Fruit fly (Drosophila melanogaster): ENCODE measurements around the gene CG4619.

CG4619 gene

DNA sequence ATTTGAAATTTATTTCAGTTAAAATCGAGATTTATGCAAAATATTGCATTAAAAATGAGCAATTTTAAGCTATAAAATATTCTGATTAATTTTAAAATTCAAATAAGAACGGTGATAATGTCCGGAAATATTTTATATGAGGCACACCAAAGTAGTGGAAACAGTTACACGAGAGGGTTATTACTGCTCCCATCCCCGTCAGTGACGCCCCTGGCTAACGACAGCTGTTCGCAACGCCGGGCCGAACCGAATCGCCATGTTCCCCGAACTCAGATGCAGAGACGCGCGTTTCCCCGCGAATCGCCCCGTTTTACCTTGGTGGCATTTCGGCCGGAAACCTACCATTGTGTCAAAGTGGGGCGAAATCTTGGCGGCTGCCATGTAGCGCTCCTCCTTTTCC is 26.9 kb upstream of the CG4619 start:
- TF ChIP-seq rn (GFP tag; IDR thresholded peaks at IDR 0.05) (no peak), Ets98B (GFP tag; IDR thresholded peaks at IDR 0.05) (peak; percentile 76), CG9948 (tag; optimal IDR thresholded peaks at IDR 0.05) (no peak), Pif1B (GFP tag; optimal IDR thresholded peaks at IDR 0.05) (no peak), CG8301 (tag; optimal IDR thresholded peaks at IDR 0.05) (peak; percentile 0), fd96Ca (GFP tag; IDR thresholded peaks at IDR 0.05) (peak; percentile 63; the same call in 2 of the 3 replicates), CG14655 (GFP tag; optimal IDR thresholded peaks at IDR 0.05) (no peak), CG10348 (GFP tag; IDR thresholded peaks at IDR 0.05) (no peak), CG15710 (tag; optimal IDR thresholded peaks at IDR 0.05) (no peak), CG8159 (tag; optimal IDR thresholded peaks at IDR 0.05) (no peak), D1 (tag; optimal IDR thresholded peaks at IDR 0.05) (no peak), EcR (GFP tag; optimal IDR thresholded peaks at IDR 0.05) (no peak), Snoo (tag; optimal IDR thresholded peaks at IDR 0.05) (peak; percentile 10), CG4496 (GFP tag; IDR thresholded peaks at IDR 0.05) (peak; percentile 73), CG17806 (tag; optimal IDR thresholded peaks at IDR 0.05) (peak; percentile 5), CG32121 (GFP tag; IDR thresholded peaks at IDR 0.05) (peak; percentile 50; the same call in 1 of the 2 replicates), Pif1A (GFP tag; optimal IDR thresholded peaks at IDR 0.05) (peak; percentile 39), CG12605 (GFP tag; IDR thresholded peaks at IDR 0.05) (0 out of 2 replicates have a peak, but pooled peaks have one; percentile 17), CG34367 (tag; optimal IDR thresholded peaks at IDR 0.05) (no peak), CG13204 (GFP tag; optimal IDR thresholded peaks at IDR 0.05) (no peak), gl (tag; optimal IDR thresholded peaks at IDR 0.05) (no peak)

DNA sequence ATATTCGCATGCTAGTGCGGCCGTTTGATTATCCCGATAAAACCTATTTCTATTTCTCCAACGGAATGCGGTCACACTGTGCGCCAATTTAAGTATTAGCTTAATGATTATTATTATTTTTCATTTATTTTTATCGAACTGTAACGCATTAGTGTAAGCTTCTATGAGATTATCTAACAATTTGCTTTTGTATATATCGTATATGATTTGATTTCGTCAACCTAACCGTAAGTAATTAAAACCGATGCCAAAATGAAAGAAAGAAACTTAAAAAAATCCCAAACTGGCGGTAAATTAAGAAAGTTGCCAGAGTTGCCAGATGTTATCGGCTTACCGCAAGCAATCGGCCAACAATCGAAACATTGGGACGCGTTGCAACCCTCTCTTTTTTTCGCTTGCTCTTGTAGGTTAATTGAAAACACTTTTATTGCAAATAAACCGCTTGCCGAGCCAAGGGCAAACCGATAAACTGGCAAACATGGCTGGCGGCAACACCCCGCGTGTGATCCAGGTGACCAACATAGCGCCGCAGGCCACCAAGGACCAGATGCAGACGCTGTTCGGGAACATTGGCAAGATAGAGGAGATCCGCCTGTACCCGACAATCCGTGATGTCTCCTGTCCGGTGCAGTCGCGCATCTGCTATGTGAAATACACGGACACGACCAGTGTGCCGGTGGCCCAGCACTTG is 25.9 kb upstream of the CG4619 start, which contains the start of the genes Etl1 and Srp54:
Etl1 (minus strand) TSS at position 39 of the 691 bp plus-strand sequence.
Srp54 (plus strand) TSS at position 342 of the 691 bp plus-strand sequence.
- TF ChIP-seq Snoo (tag; optimal IDR thresholded peaks at IDR 0.05) (no peak), CG9948 (tag; optimal IDR thresholded peaks at IDR 0.05) (no peak), CG8159 (tag; optimal IDR thresholded peaks at IDR 0.05) (no peak), Ets98B (GFP tag; IDR thresholded peaks at IDR 0.05) (no peak), CG13204 (GFP tag; optimal IDR thresholded peaks at IDR 0.05) (no peak), CG12605 (GFP tag; IDR thresholded peaks at IDR 0.05) (no peak), CG10348 (GFP tag; IDR thresholded peaks at IDR 0.05) (no peak), CG34367 (tag; optimal IDR thresholded peaks at IDR 0.05) (no peak), EcR (GFP tag; optimal IDR thresholded peaks at IDR 0.05) (no peak), D1 (tag; optimal IDR thresholded peaks at IDR 0.05) (no peak), CG15710 (tag; optimal IDR thresholded peaks at IDR 0.05) (no peak), gl (tag; optimal IDR thresholded peaks at IDR 0.05) (no peak), fd96Ca (GFP tag; IDR thresholded peaks at IDR 0.05) (no peak), CG4496 (GFP tag; IDR thresholded peaks at IDR 0.05) (no peak), CG32121 (GFP tag; IDR thresholded peaks at IDR 0.05) (no peak)

DNA sequence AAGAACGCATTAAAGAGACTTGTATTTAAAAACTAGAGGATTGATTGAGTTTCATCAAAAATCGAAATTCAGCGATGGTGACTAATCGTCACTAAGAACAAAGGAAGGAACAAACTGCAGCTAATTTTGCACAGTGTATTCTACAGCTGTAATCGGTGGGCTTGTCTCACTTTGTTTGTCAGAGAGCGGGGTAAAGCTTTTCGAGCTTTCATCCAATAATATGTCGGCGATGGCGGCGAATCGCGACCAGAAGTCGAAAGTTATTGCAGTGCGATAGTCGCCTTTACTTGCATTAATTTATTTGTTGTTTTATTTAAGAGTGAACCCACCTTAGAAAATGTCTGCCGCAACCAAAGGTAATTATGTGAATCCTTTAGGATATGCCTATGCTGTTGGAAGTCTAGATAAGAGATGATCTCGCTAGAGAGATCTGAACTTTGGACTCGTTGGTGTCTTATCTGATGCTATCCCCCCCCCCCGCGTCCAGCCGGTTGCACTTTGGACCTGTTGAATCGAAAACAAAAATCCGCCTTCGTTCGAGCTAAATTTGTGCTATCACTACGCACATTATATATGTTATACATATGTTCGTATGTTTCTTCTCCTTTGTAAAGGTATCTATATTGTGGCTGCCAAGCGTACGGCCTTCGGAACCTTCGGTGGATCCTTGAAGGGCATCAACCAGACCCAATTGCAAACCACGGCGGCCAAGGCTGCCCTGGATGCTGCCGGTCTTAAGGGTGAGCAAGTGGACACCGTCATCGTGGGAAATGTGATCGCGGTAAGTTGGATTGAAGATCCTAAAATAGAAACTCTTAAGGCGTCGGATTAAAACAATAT is 23.4 kb upstream of the CG4619 start, which contains the start of gene yip2:
yip2 (plus strand) TSS at position 243 of the 840 bp plus-strand sequence.
- TF ChIP-seq CG4496 (GFP tag; IDR thresholded peaks at IDR 0.05) (peak; percentile 92), CG15710 (tag; optimal IDR thresholded peaks at IDR 0.05) (peak; percentile 87), Pif1A (GFP tag; optimal IDR thresholded peaks at IDR 0.05) (peak; percentile 98), Pif1B (GFP tag; optimal IDR thresholded peaks at IDR 0.05) (peak; percentile 99), Snoo (tag; optimal IDR thresholded peaks at IDR 0.05) (peak; percentile 98), D1 (tag; optimal IDR thresholded peaks at IDR 0.05) (peak; percentile 54), CG17806 (tag; optimal IDR thresholded peaks at IDR 0.05) (peak; percentile 89), CG8159 (tag; optimal IDR thresholded peaks at IDR 0.05) (peak; percentile 93), fd96Ca (GFP tag; IDR thresholded peaks at IDR 0.05) (peak; percentile 92), CG34367 (tag; optimal IDR thresholded peaks at IDR 0.05) (peak; percentile 94), Ets98B (GFP tag; IDR thresholded peaks at IDR 0.05) (peak; percentile 91), CG12605 (GFP tag; IDR thresholded peaks at IDR 0.05) (peak; percentile 97), CG9948 (tag; optimal IDR thresholded peaks at IDR 0.05) (peak; percentile 77), CG8301 (tag; optimal IDR thresholded peaks at IDR 0.05) (peak; percentile 96), CG10348 (GFP tag; IDR thresholded peaks at IDR 0.05) (no peak), CG32121 (GFP tag; IDR thresholded peaks at IDR 0.05) (peak; percentile 96), CG14655 (GFP tag; optimal IDR thresholded peaks at IDR 0.05) (peak; percentile 98), EcR (GFP tag; optimal IDR thresholded peaks at IDR 0.05) (peak; percentile 81), gl (tag; optimal IDR thresholded peaks at IDR 0.05) (peak; percentile 100), rn (GFP tag; IDR thresholded peaks at IDR 0.05) (peak; percentile 66; the same call in 1 of the 2 replicates), CG13204 (GFP tag; optimal IDR thresholded peaks at IDR 0.05) (peak; percentile 100)

DNA sequence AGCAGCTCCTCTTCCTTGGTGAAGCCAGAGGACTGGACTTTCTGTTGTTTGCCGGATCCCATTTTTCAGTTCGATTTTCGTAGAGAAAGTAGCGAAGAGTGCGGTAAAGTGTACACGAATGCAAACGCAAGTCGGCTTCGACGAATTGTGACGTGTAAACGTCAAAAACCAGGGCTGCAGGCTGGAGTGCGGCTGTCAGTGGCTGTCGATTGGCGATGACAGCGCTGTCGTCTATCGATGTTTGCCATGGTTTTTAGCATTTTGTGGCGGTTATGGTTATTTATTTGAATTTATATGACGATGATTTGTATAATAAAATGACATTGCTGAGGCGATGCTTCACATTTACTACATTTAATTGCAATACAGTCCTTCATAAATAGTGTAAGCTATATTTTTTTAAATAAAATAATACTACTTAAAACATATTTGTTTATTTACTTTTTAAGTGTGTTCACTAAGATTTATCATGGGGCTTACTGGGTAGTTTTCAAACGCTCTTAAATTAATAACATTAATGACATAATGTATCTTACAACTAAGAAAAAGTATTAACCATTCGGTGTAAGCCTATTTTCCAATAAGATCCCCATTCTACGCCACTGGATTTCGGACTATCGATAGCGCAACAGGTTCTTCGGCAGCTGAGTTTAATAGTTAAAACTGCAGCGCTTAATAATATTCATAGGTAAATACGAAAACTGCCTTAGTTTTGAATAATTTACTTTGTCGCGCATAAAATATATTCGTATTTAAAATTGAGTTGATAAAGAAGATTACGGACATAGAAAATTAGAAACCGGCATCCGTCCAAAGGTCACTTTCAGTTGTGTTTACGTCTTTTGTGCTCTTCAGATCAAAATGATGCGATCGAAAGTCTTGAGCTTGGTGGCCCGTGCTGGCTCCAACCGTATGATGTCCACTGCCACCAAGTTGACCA is 20.4 kb upstream of the CG4619 start, which contains the start of the genes CG5885 and CG4598:
CG5885 (minus strand) TSS at position 311 of the 940 bp plus-strand sequence.
CG4598 (plus strand) TSS at position 599 of the 940 bp plus-strand sequence.
- no peak for TF ChIP-seq D1 (tag; optimal IDR thresholded peaks at IDR 0.05)
- TF ChIP-seq CG4496 (GFP tag; IDR thresholded peaks at IDR 0.05): peak; percentile 39
- peak; percentile 80 for TF ChIP-seq CG12605 (GFP tag; IDR thresholded peaks at IDR 0.05)
- TF ChIP-seq rn (GFP tag; IDR thresholded peaks at IDR 0.05): no peak
- peak; percentile 58 for TF ChIP-seq CG9948 (tag; optimal IDR thresholded peaks at IDR 0.05)
- peak; percentile 82 for TF ChIP-seq Pif1A (GFP tag; optimal IDR thresholded peaks at IDR 0.05)
- no peak for TF ChIP-seq CG10348 (GFP tag; IDR thresholded peaks at IDR 0.05)
- TF ChIP-seq EcR (GFP tag; optimal IDR thresholded peaks at IDR 0.05): peak; percentile 10
- peak; percentile 63 for TF ChIP-seq CG8301 (tag; optimal IDR thresholded peaks at IDR 0.05)
- TF ChIP-seq CG8159 (tag; optimal IDR thresholded peaks at IDR 0.05): peak; percentile 63
- peak; percentile 78 for TF ChIP-seq Ets98B (GFP tag; IDR thresholded peaks at IDR 0.05)
- peak; percentile 44 for TF ChIP-seq Snoo (tag; optimal IDR thresholded peaks at IDR 0.05)
- TF ChIP-seq CG17806 (tag; optimal IDR thresholded peaks at IDR 0.05): peak; percentile 42
- TF ChIP-seq CG14655 (GFP tag; optimal IDR thresholded peaks at IDR 0.05): peak; percentile 78
- peak; percentile 76 for TF ChIP-seq CG32121 (GFP tag; IDR thresholded peaks at IDR 0.05)
- peak; percentile 2 for TF ChIP-seq CG34367 (tag; optimal IDR thresholded peaks at IDR 0.05)
- TF ChIP-seq gl (tag; optimal IDR thresholded peaks at IDR 0.05): peak; percentile 81
- TF ChIP-seq CG13204 (GFP tag; optimal IDR thresholded peaks at IDR 0.05): peak; percentile 42
- TF ChIP-seq Pif1B (GFP tag; optimal IDR thresholded peaks at IDR 0.05): peak; percentile 69
- TF ChIP-seq CG15710 (tag; optimal IDR thresholded peaks at IDR 0.05): peak; percentile 55
- peak; percentile 43; the same call in 1 of the 3 replicates for TF ChIP-seq fd96Ca (GFP tag; IDR thresholded peaks at IDR 0.05)

All from whole organism, pupa.